Worm (Caenorhabditis elegans) whole organism, young adult: Measurements from ENCODE around the gene arrd-7.

Experiments
- C17E4.6 ChIP-seq: fragments of 200-800 bp; sonication (Bioruptor generic); IDR thresholded peaks from 2 replicates; pipeline ENCODE4 v1.3.6; 2022; ENCODE audit warnings: missing genetic modification reagents, missing genetic modification characterization, missing compliant biosample characterization
- D2030.7 ChIP-seq: fragments of 200-800 bp; sonication (Bioruptor generic); IDR thresholded peaks from 2 replicates; pipeline ENCODE4 v1.3.6; 2022; ENCODE audit warnings: missing genetic modification reagents, missing genetic modification characterization, missing compliant biosample characterization
- F33H1.4 ChIP-seq: fragments of 200-800 bp; sonication (Bioruptor generic); IDR thresholded peaks from 2 replicates; pipeline ENCODE4 v1.3.6; 2022; ENCODE audit warnings: missing genetic modification reagents, missing genetic modification characterization, missing compliant biosample characterization
- F49E8.2 ChIP-seq: sonication (generic microtip); optimal IDR thresholded peaks from 3 replicates; lab custom pipeline; 2017; ENCODE audit warnings: missing genetic modification characterization, mild to moderate bottlenecking, missing compliant biosample characterization, antibody characterized with exemption, moderate library complexity; ENCODE audit not compliant: insufficient read depth
- F52B5.7 ChIP-seq: sonication (generic microtip); optimal IDR thresholded peaks from 2 replicates; lab custom pipeline; 2016; ENCODE audit warnings: mild to moderate bottlenecking, missing genetic modification characterization, missing compliant biosample characterization
- F55B11.4 ChIP-seq: sonication (generic microtip); optimal IDR thresholded peaks from 2 replicates; lab custom pipeline; 2016; ENCODE audit warnings: missing compliant biosample characterization, missing genetic modification characterization, borderline replicate concordance; ENCODE audit not compliant: insufficient read depth
- K12H6.12 ChIP-seq: fragments of 200-800 bp; sonication (Bioruptor generic); optimal IDR thresholded peaks from 2 replicates; lab custom pipeline; 2018; ENCODE audit warnings: mild to moderate bottlenecking, missing genetic modification characterization, missing compliant biosample characterization
- T26A5.8 ChIP-seq: sonication (generic microtip); optimal IDR thresholded peaks from 2 replicates; lab custom pipeline; 2016; ENCODE audit warnings: missing genetic modification characterization, missing compliant biosample characterization
- Y53F4B.3 ChIP-seq: fragments of 200-800 bp; sonication (Bioruptor generic); IDR thresholded peaks from 2 replicates; pipeline ENCODE4 v1.3.6; 2022; ENCODE audit warnings: missing genetic modification reagents, missing genetic modification characterization, missing compliant biosample characterization
- Y53G8AR.9 ChIP-seq: fragments of 200-800 bp; sonication (Bioruptor generic); conservative IDR thresholded peaks from 2 replicates; pipeline ENCODE4 v1.3.6; 2022; ENCODE audit warnings: missing genetic modification reagents, missing genetic modification characterization, missing compliant biosample characterization
- Y95B8A.8 ChIP-seq: fragments of 200-800 bp; sonication (Bioruptor generic); IDR thresholded peaks from 2 replicates; pipeline ENCODE4 v1.3.6; 2022; ENCODE audit warnings: missing genetic modification reagents, missing genetic modification characterization, missing compliant biosample characterization
- akir-1 ChIP-seq: fragments of 200-800 bp; sonication (Bioruptor generic); optimal IDR thresholded peaks from 2 replicates; lab custom pipeline; 2018; ENCODE audit warnings: mild to moderate bottlenecking, missing genetic modification characterization, moderate library complexity, missing compliant biosample characterization
- ama-1 ChIP-seq, 3 experiments: fragments of 150-350 bp in 1 of 3; sonication (generic microtip) in 2 of 3; optimal IDR thresholded peaks; 2 replicates each; lab custom pipeline; 2014 to 2018; ENCODE audit warnings: missing biosample characterization in 2 of 3, missing genetic modification characterization in 2 of 3, missing genetic modification reagents in 2 of 3
- aptf-2 ChIP-seq: fragments of 200-800 bp; sonication (Bioruptor generic); conservative IDR thresholded peaks from 2 replicates; pipeline ENCODE4 v1.3.6; 2022; ENCODE audit warnings: missing genetic modification reagents, missing genetic modification characterization, missing compliant biosample characterization
- atf-7 ChIP-seq: sonication (generic microtip); optimal IDR thresholded peaks from 2 replicates; lab custom pipeline; 2017; ENCODE audit warnings: mild to moderate bottlenecking, missing genetic modification characterization, missing compliant biosample characterization
- attf-3 ChIP-seq: fragments of 200-800 bp; sonication (Bioruptor generic); conservative IDR thresholded peaks from 2 replicates; pipeline ENCODE4 v1.3.6; 2022; ENCODE audit warnings: missing genetic modification reagents, missing genetic modification characterization, missing compliant biosample characterization
- ceh-100 ChIP-seq: fragments of 200-800 bp; sonication (Bioruptor generic); IDR thresholded peaks from 2 replicates; pipeline ENCODE4 v1.3.6; 2022; ENCODE audit warnings: missing genetic modification reagents, missing genetic modification characterization, missing compliant biosample characterization
- ceh-27 ChIP-seq: fragments of 200-800 bp; sonication (Bioruptor generic); optimal IDR thresholded peaks from 2 replicates; lab custom pipeline; 2018; ENCODE audit warnings: mild to moderate bottlenecking, missing genetic modification characterization, moderate library complexity, missing compliant biosample characterization
- ceh-40 ChIP-seq: fragments of 200-800 bp; sonication (Bioruptor generic); IDR thresholded peaks from 2 replicates; pipeline ENCODE4 v1.3.6; 2022; ENCODE audit warnings: missing genetic modification characterization, missing compliant biosample characterization
- ceh-91 ChIP-seq: fragments of 200-800 bp; sonication (Bioruptor generic); IDR thresholded peaks from 2 replicates; pipeline ENCODE4 v1.3.6; 2022; ENCODE audit warnings: missing genetic modification reagents, missing genetic modification characterization, missing compliant biosample characterization
- dox-1 ChIP-seq: fragments of 200-800 bp; sonication (Bioruptor generic); IDR thresholded peaks from 2 replicates; pipeline ENCODE4 v1.3.6; 2022; ENCODE audit warnings: missing genetic modification reagents, missing genetic modification characterization, missing compliant biosample characterization
- dpff-1 ChIP-seq: sonication (generic microtip); optimal IDR thresholded peaks from 2 replicates; lab custom pipeline; 2017; ENCODE audit warnings: mild to moderate bottlenecking, missing genetic modification characterization, missing compliant biosample characterization
- dpl-1 ChIP-seq: fragments of 150-350 bp; optimal IDR thresholded peaks from 2 replicates; lab custom pipeline; 2014; ENCODE audit warnings: missing biosample characterization, missing genetic modification reagents, missing genetic modification characterization
- efl-1 ChIP-seq: fragments of 150-350 bp; optimal IDR thresholded peaks from 2 replicates; lab custom pipeline; 2014; ENCODE audit warnings: missing biosample characterization, missing genetic modification reagents, missing genetic modification characterization
- ekl-4 ChIP-seq: fragments of 200-800 bp; sonication (Bioruptor generic); IDR thresholded peaks from 2 replicates; pipeline ENCODE4 v1.3.6; 2022; ENCODE audit warnings: missing genetic modification reagents, missing genetic modification characterization, missing compliant biosample characterization
- ets-4 ChIP-seq: fragments of 200-800 bp; sonication (Bioruptor generic); optimal IDR thresholded peaks from 2 replicates; lab custom pipeline; 2018; ENCODE audit warnings: mild to moderate bottlenecking, missing genetic modification characterization, missing compliant biosample characterization
- him-1 ChIP-seq: sonication (generic microtip); optimal IDR thresholded peaks from 2 replicates; lab custom pipeline; 2016; ENCODE audit warnings: missing genotype, missing genetic modification reagents, missing genetic modification characterization, missing compliant biosample characterization
- hlh-12 ChIP-seq: sonication (generic microtip); optimal IDR thresholded peaks from 2 replicates; lab custom pipeline; 2016; ENCODE audit warnings: missing genetic modification characterization, missing compliant biosample characterization
- hmg-1.2 ChIP-seq: fragments of 200-800 bp; sonication (Bioruptor generic); IDR thresholded peaks from 2 replicates; pipeline ENCODE4 v1.3.6; 2022; ENCODE audit warnings: missing genetic modification reagents, missing genetic modification characterization, missing compliant biosample characterization
- hmg-20 ChIP-seq: fragments of 200-800 bp; sonication (Bioruptor generic); IDR thresholded peaks from 2 replicates; pipeline ENCODE4 v1.3.6; 2022; ENCODE audit warnings: missing genetic modification reagents, missing genetic modification characterization, missing compliant biosample characterization
- lin-35 ChIP-seq, 3 experiments: fragments of 150-350 bp in 2 of 3; sonication (generic microtip) in 1 of 3; optimal IDR thresholded peaks; 2 replicates each; lab custom pipeline; 2014 to 2018; ENCODE audit warnings: missing biosample characterization in 3 of 3, missing genetic modification characterization in 3 of 3, missing genetic modification reagents in 3 of 3
- lsl-1 ChIP-seq: fragments of 200-800 bp; sonication (Bioruptor generic); optimal IDR thresholded peaks from 2 replicates; lab custom pipeline; 2018; ENCODE audit warnings: mild to moderate bottlenecking, missing genetic modification characterization, moderate library complexity, missing compliant biosample characterization
- madf-6 ChIP-seq: fragments of 200-800 bp; sonication (Bioruptor generic); IDR thresholded peaks from 2 replicates; pipeline ENCODE4 v1.3.6; 2022; ENCODE audit warnings: missing genetic modification reagents, missing genetic modification characterization, missing compliant biosample characterization
- madf-8 ChIP-seq: fragments of 200-800 bp; sonication (Bioruptor generic); conservative IDR thresholded peaks from 2 replicates; pipeline ENCODE4 v1.3.6; 2022; ENCODE audit warnings: missing genetic modification reagents, missing genetic modification characterization, missing compliant biosample characterization
- mes-4 ChIP-seq: sonication (generic microtip); optimal IDR thresholded peaks from 2 replicates; lab custom pipeline; 2016; ENCODE audit warnings: missing genotype, missing genetic modification characterization, missing compliant biosample characterization
- nhr-120 ChIP-seq: fragments of 200-800 bp; sonication (Bioruptor generic); IDR thresholded peaks from 2 replicates; pipeline ENCODE4 v1.3.6; 2022; ENCODE audit warnings: missing genetic modification characterization, missing compliant biosample characterization
- pbrm-1 ChIP-seq: fragments of 200-800 bp; sonication (Bioruptor generic); IDR thresholded peaks from 2 replicates; pipeline ENCODE4 v1.3.6; 2022; ENCODE audit warnings: missing genetic modification reagents, missing genetic modification characterization, missing compliant biosample characterization
- rec-8 ChIP-seq, 2 experiments: sonication (generic microtip); optimal IDR thresholded peaks; 2 replicates each; lab custom pipeline; 2016; ENCODE audit warnings: mild to moderate bottlenecking in 2 of 2, missing genetic modification characterization in 2 of 2, missing genetic modification reagents in 2 of 2, missing genotype in 2 of 2, missing biosample characterization in 1 of 2, missing compliant biosample characterization in 1 of 2, moderate library complexity in 1 of 2
- repo-1 ChIP-seq: sonication (generic microtip); optimal IDR thresholded peaks from 2 replicates; lab custom pipeline; 2017; ENCODE audit warnings: mild to moderate bottlenecking, missing genetic modification characterization, missing compliant biosample characterization
- sdz-38 ChIP-seq: sonication (generic microtip); optimal IDR thresholded peaks from 2 replicates; lab custom pipeline; 2016; ENCODE audit warnings: missing genotype, missing genetic modification characterization, missing compliant biosample characterization
- snpc-1.3 ChIP-seq: sonication (generic microtip); optimal IDR thresholded peaks from 2 replicates; lab custom pipeline; 2017; ENCODE audit warnings: missing genetic modification characterization, mild to moderate bottlenecking, missing compliant biosample characterization, antibody characterized with exemption, moderate library complexity, missing genotype, missing genetic modification reagents; ENCODE audit not compliant: insufficient read depth
- snpc-3.4 ChIP-seq: sonication (generic microtip); optimal IDR thresholded peaks from 2 replicates; lab custom pipeline; 2017; ENCODE audit warnings: missing genetic modification characterization, mild to moderate bottlenecking, missing compliant biosample characterization, antibody characterized with exemption, moderate library complexity, missing genotype, missing genetic modification reagents
- sptf-2 ChIP-seq: fragments of 200-800 bp; sonication (Bioruptor generic); optimal IDR thresholded peaks from 2 replicates; lab custom pipeline; 2018; ENCODE audit warnings: mild to moderate bottlenecking, missing genetic modification characterization, missing compliant biosample characterization
- tbp1 ChIP-seq: fragments of 200-800 bp; sonication (Bioruptor generic); optimal IDR thresholded peaks from 2 replicates; lab custom pipeline; 2018; ENCODE audit warnings: mild to moderate bottlenecking, missing genetic modification characterization, missing compliant biosample characterization
- unc-62 ChIP-seq: fragments of 150-350 bp; optimal IDR thresholded peaks from 2 replicates; lab custom pipeline; 2014; ENCODE audit warnings: missing biosample characterization, missing genetic modification reagents, missing genetic modification characterization
- xnd-1 ChIP-seq: sonication (generic microtip); optimal IDR thresholded peaks from 2 replicates; lab custom pipeline; 2016; ENCODE audit warnings: missing genotype, missing genetic modification reagents, missing genetic modification characterization, missing compliant biosample characterization
- zfh-2 ChIP-seq: fragments of 200-800 bp; sonication (Bioruptor generic); conservative IDR thresholded peaks from 2 replicates; pipeline ENCODE4 v1.3.6; 2022; ENCODE audit warnings: missing genetic modification reagents, missing genetic modification characterization, missing compliant biosample characterization
- ztf-22 ChIP-seq: fragments of 200-800 bp; sonication (Bioruptor generic); optimal IDR thresholded peaks from 2 replicates; lab custom pipeline; 2018; ENCODE audit warnings: mild to moderate bottlenecking, missing genetic modification characterization, moderate library complexity, missing compliant biosample characterization
- ztf-6 ChIP-seq: fragments of 200-800 bp; sonication (Bioruptor generic); IDR thresholded peaks from 2 replicates; pipeline ENCODE4 v1.3.6; 2022; ENCODE audit warnings: missing genetic modification reagents, missing genetic modification characterization, missing compliant biosample characterization

The arrd-7 gene

ce11 chrII:12088833-12089232 lies 26.4 kb upstream of the arrd-7 start, which contains the start of gene cnt-1:
Gene cnt-1, minus strand, starts transcription at chrII:12088868.
- TF ChIP-seq dox-1 (no peak), dpl-1 (GFP tag; lab: Kevin White, UChicago) (peak; percentile 15), nhr-120 (no peak), ama-1 (optimal IDR thresholded peaks at IDR 0.05; lab: Kevin White, UChicago) (no peak), ama-1 (GFP tag; optimal IDR thresholded peaks at IDR 0.05; lab: Kevin White, UChicago) (no peak), rec-8 (tag; optimal IDR thresholded peaks at IDR 0.05; lab: Kevin White, UChicago) (no peak), attf-3 (GFP tag; lab: Robert Waterston, UW) (no peak), lsl-1 (GFP tag; lab: Kevin White, UChicago) (peak; percentile 89), F33H1.4 (peak; percentile 56), K12H6.12 (tag; lab: Kevin White, UChicago) (no peak), lin-35 (GFP tag; optimal IDR thresholded peaks at IDR 0.05; lab: Kevin White, UChicago) (no peak), F49E8.2 (tag; lab: Kevin White, UChicago) (peak; percentile 41), aptf-2 (no peak), efl-1 (GFP tag; lab: Kevin White, UChicago) (peak; percentile 1), F55B11.4 (tag; lab: Kevin White, UChicago) (no peak), hlh-12 (tag; lab: Kevin White, UChicago) (no peak), F52B5.7 (tag; lab: Kevin White, UChicago) (no peak), Y53F4B.3 (GFP tag; lab: Robert Waterston, UW) (no peak), ets-4 (no peak), ztf-6 (no peak), ceh-91 (GFP tag; lab: Robert Waterston, UW) (no peak), ceh-27 (no peak), Y53G8AR.9 (GFP tag; lab: Robert Waterston, UW) (no peak), xnd-1 (tag; lab: Kevin White, UChicago) (peak; percentile 20), hmg-1.2 (no peak), akir-1 (no peak), T26A5.8 (tag; lab: Kevin White, UChicago) (no peak), C17E4.6 (no peak), him-1 (tag; lab: Kevin White, UChicago) (peak; percentile 22), snpc-1.3 (peak; percentile 55), mes-4 (tag; lab: Kevin White, UChicago) (no peak), repo-1 (tag; lab: Kevin White, UChicago) (no peak), sptf-2 (GFP tag; lab: Kevin White, UChicago) (no peak), ekl-4 (GFP tag; lab: Robert Waterston, UW) (no peak), dpff-1 (tag; lab: Kevin White, UChicago) (no peak), pbrm-1 (GFP tag; lab: Robert Waterston, UW) (no peak), atf-7 (no peak), D2030.7 (GFP tag; lab: Robert Waterston, UW) (peak; percentile 47; the same call in 1 of the 2 replicates), ceh-100 (GFP tag; lab: Robert Waterston, UW) (no peak), madf-6 (GFP tag; lab: Robert Waterston, UW) (no peak; the same call in 1 of the 2 replicates), snpc-3.4 (tag; lab: Kevin White, UChicago) (peak; percentile 20), ztf-22 (GFP tag; lab: Kevin White, UChicago) (no peak), hmg-20 (GFP tag; lab: Robert Waterston, UW) (no peak), madf-8 (GFP tag; lab: Robert Waterston, UW) (peak; percentile 70), ceh-40 (no peak), Y95B8A.8 (GFP tag; lab: Robert Waterston, UW) (no peak), zfh-2 (GFP tag; lab: Robert Waterston, UW) (no peak), sdz-38 (tag; lab: Kevin White, UChicago) (no peak), tbp1 (GFP tag; lab: Kevin White, UChicago) (no peak), unc-62 (no peak)
